Fruit fly (Drosophila melanogaster): ENCODE data around the gene CG32032.

DNA sequence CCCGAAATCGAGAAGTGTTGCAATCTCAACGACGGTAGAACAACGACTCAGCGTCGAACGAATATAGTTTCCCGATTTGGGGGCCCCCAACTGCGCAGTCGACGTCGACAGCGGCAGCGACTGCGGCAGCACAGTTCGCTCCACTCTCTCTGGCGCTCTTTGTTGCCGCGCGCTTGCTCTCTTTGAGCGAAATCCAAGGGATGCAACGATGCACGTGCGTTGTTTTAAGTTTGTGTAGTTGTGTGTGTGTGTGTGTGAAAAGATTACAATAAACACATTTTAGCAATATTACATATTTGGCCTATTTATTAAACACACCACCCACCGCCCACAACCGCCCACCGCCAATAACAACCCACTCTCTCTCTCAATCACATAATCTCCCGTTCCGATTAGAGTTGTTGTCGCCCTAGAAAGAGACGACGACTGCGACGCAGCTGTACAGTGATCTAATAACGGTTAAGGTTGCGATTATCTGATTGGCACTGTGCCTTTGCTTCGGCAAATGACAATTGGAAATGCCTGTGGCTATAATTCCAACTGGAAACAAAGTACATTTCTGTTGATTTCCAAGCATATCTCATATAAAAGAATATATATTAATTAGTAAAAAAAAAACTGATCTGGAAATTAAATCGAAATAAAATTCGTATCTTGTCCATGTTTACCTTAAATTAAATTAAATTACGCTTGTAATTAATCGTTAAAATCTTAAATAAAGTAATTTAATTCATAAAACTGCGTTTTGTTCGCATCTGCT lies 32.6 kb downstream of the CG32032 start:
- TF ChIP-seq Crg-1 (GFP tag; optimal IDR thresholded peaks at IDR 0.05) = no peak
- peak; percentile 25 for TF ChIP-seq CG33017 (tag; optimal IDR thresholded peaks at IDR 0.05)
